Worm (Caenorhabditis elegans): ENCODE data around the gene F52H3.6.

DNA sequence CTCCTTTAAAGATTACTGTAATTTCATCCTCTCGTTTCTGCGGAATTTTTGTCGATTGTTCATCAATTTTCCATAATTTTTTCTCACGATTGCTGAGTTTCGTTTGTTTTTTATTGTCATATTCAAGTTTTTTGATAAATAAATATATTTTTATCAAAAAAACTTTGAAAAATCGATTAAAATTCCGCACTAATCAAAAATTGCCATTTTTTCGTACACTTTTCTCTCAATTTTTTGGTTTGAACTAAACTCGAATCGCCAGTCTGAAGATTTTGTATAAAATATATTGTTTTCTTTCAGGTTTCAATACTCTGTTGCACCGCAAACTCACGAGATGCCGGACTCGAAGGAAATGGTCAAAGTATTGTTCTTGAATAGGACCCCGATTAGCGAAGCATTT is 12.6 kb upstream of the F52H3.6 start, which contains the start of gene ogr-2:
- no peak for TF ChIP-seq him-1 (tag; optimal IDR thresholded peaks at IDR 0.05)
- TF ChIP-seq dao-5 (tag; optimal IDR thresholded peaks at IDR 0.05) = no peak
- no peak for TF ChIP-seq W03F9.2 (tag; optimal IDR thresholded peaks at IDR 0.05)
